Worm (Caenorhabditis elegans) whole organism, mixed stage, embryonic: ENCODE measurements around the gene frpr-3.

Experiments
- bed-3 ChIP-seq: fragments of 200-800 bp; sonication (Bioruptor generic); optimal IDR thresholded peaks from 3 replicates; lab custom pipeline; 2018; ENCODE audit warnings: mild to moderate bottlenecking, missing genetic modification characterization, moderate library complexity, missing compliant biosample characterization
- blmp-1 ChIP-seq: fragments of 150-350 bp; optimal IDR thresholded peaks from 2 replicates; lab custom pipeline; 2014; ENCODE audit warnings: missing biosample characterization, missing genetic modification characterization
- ceh-39 ChIP-seq: fragments of 150-350 bp; optimal IDR thresholded peaks from 2 replicates; lab custom pipeline; 2014; ENCODE audit warnings: missing biosample characterization, missing genetic modification characterization
- ceh-43 ChIP-seq: fragments of 200-800 bp; sonication (Bioruptor generic); optimal IDR thresholded peaks from 2 replicates; lab custom pipeline; 2018; ENCODE audit warnings: mild to moderate bottlenecking, missing genetic modification characterization, moderate library complexity, missing compliant biosample characterization
- ceh-83 ChIP-seq: fragments of 200-800 bp; sonication (Bioruptor generic); optimal IDR thresholded peaks from 2 replicates; lab custom pipeline; 2018; ENCODE audit warnings: mild to moderate bottlenecking, missing genetic modification characterization, missing compliant biosample characterization
- ces-1 ChIP-seq: fragments of 150-350 bp; optimal IDR thresholded peaks from 2 replicates; lab custom pipeline; 2014; ENCODE audit warnings: missing biosample characterization, missing genetic modification reagents, missing genetic modification characterization
- drap-1 ChIP-seq: fragments of 200-800 bp; sonication (Bioruptor generic); optimal IDR thresholded peaks from 3 replicates; lab custom pipeline; 2018; ENCODE audit warnings: mild to moderate bottlenecking, missing genetic modification characterization, missing compliant biosample characterization
- elt-1 ChIP-seq: sonication (generic microtip); optimal IDR thresholded peaks from 2 replicates; lab custom pipeline; 2017; ENCODE audit warnings: missing genetic modification characterization, mild to moderate bottlenecking, missing compliant biosample characterization, antibody characterized with exemption, moderate library complexity, borderline replicate concordance; ENCODE audit not compliant: insufficient read depth
- elt-3 ChIP-seq: fragments of 150-350 bp; optimal IDR thresholded peaks from 2 replicates; lab custom pipeline; 2014; ENCODE audit warnings: missing biosample characterization, missing genetic modification characterization
- flh-1 ChIP-seq: fragments of 200-800 bp; sonication (Bioruptor generic); optimal IDR thresholded peaks from 2 replicates; lab custom pipeline; 2018; ENCODE audit warnings: mild to moderate bottlenecking, missing genetic modification characterization, moderate library complexity, missing compliant biosample characterization
- ham-2 ChIP-seq: fragments of 200-800 bp; sonication (Bioruptor generic); optimal IDR thresholded peaks from 2 replicates; lab custom pipeline; 2018; ENCODE audit warnings: mild to moderate bottlenecking, missing genetic modification characterization, missing compliant biosample characterization
- hlh-1 ChIP-seq: fragments of 150-350 bp; optimal IDR thresholded peaks from 2 replicates; lab custom pipeline; 2014; ENCODE audit warnings: missing biosample characterization, missing genetic modification reagents, missing genetic modification characterization
- lin-13 ChIP-seq: fragments of 150-350 bp; optimal IDR thresholded peaks from 2 replicates; lab custom pipeline; 2014; ENCODE audit warnings: missing biosample characterization, missing genetic modification characterization
- lin-32 ChIP-seq: fragments of 200-800 bp; sonication (Bioruptor generic); optimal IDR thresholded peaks from 2 replicates; lab custom pipeline; 2018; ENCODE audit warnings: mild to moderate bottlenecking, missing genetic modification characterization, missing compliant biosample characterization
- lsy-2 ChIP-seq: fragments of 150-350 bp; optimal IDR thresholded peaks from 2 replicates; lab custom pipeline; 2014; ENCODE audit warnings: missing biosample characterization, missing genetic modification characterization
- mab-5 ChIP-seq: fragments of 150-350 bp; optimal IDR thresholded peaks from 2 replicates; lab custom pipeline; 2014; ENCODE audit warnings: missing biosample characterization, missing genetic modification characterization
- mep-1 ChIP-seq: fragments of 150-350 bp; optimal IDR thresholded peaks from 2 replicates; lab custom pipeline; 2017; ENCODE audit warnings: missing biosample characterization, missing genetic modification reagents, missing genetic modification characterization, inconsistent platforms
- mls-2 ChIP-seq: sonication (generic microtip); optimal IDR thresholded peaks from 2 replicates; lab custom pipeline; 2016; ENCODE audit warnings: mild to moderate bottlenecking, missing genetic modification characterization, moderate library complexity, missing compliant biosample characterization
- nhr-12 ChIP-seq: fragments of 150-350 bp; optimal IDR thresholded peaks from 2 replicates; lab custom pipeline; 2014; ENCODE audit warnings: missing biosample characterization, missing genetic modification characterization
- nhr-2 ChIP-seq: fragments of 150-350 bp; optimal IDR thresholded peaks from 2 replicates; lab custom pipeline; 2014; ENCODE audit warnings: missing biosample characterization, missing genetic modification characterization
- nhr-237 ChIP-seq: fragments of 150-350 bp; optimal IDR thresholded peaks from 2 replicates; lab custom pipeline; 2014; ENCODE audit warnings: missing biosample characterization, missing genetic modification characterization
- nhr-28 ChIP-seq: fragments of 150-350 bp; optimal IDR thresholded peaks from 2 replicates; lab custom pipeline; 2014; ENCODE audit warnings: missing biosample characterization, missing genetic modification characterization
- nhr-76 ChIP-seq: sonication (generic microtip); optimal IDR thresholded peaks from 2 replicates; lab custom pipeline; 2017; ENCODE audit warnings: missing biosample characterization, missing genetic modification characterization
- sem-2 ChIP-seq: fragments of 200-800 bp; sonication (Bioruptor generic); optimal IDR thresholded peaks from 2 replicates; lab custom pipeline; 2018; ENCODE audit warnings: mild to moderate bottlenecking, missing genetic modification characterization, missing compliant biosample characterization
- snpc-4 ChIP-seq: fragments of 150-350 bp; optimal IDR thresholded peaks from 2 replicates; lab custom pipeline; 2014; ENCODE audit warnings: missing biosample characterization, missing genetic modification characterization
- sptf-1 ChIP-seq: sonication (generic microtip); optimal IDR thresholded peaks from 2 replicates; lab custom pipeline; 2017; ENCODE audit warnings: mild to moderate bottlenecking, missing genetic modification characterization, moderate library complexity, missing compliant biosample characterization
- tbx-8 ChIP-seq: fragments of 200-800 bp; sonication (Bioruptor generic); optimal IDR thresholded peaks from 2 replicates; lab custom pipeline; 2018; ENCODE audit warnings: mild to moderate bottlenecking, missing genetic modification characterization, moderate library complexity, missing compliant biosample characterization
- unc-120 ChIP-seq: sonication (generic microtip); optimal IDR thresholded peaks from 2 replicates; lab custom pipeline; 2017; ENCODE audit warnings: missing genetic modification characterization, missing compliant biosample characterization; ENCODE audit not compliant: poor library complexity, severe bottlenecking
- unc-62 ChIP-seq: fragments of 150-350 bp; optimal IDR thresholded peaks from 2 replicates; lab custom pipeline; 2014; ENCODE audit warnings: missing biosample characterization, missing genetic modification reagents, missing genetic modification characterization
- zip-8 ChIP-seq: fragments of 150-350 bp; optimal IDR thresholded peaks from 2 replicates; lab custom pipeline; 2014; ENCODE audit warnings: missing biosample characterization, missing genetic modification characterization
- ztf-11 ChIP-seq: fragments of 150-350 bp; optimal IDR thresholded peaks from 2 replicates; lab custom pipeline; 2014; ENCODE audit warnings: missing biosample characterization, missing genetic modification characterization

The frpr-3 gene

DNA sequence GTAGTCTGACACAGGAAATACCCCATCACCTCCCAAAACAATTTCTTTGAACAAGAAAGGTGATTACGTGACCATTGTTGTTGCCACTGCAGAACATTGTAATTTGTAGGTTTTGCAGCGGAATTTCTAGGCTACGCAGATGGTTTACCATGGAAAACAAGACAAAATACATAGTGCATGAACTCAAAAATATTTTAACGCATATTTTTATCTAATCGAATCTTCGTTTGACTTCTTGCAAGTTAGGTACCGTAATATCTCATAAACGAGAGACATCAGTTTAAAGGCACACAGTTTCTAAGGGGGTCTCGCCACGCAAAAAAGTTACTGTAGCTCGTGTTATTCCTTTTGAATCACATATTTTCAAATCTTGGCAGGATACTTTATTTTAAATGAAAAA, 7.9 kb downstream of the frpr-3 start:
- no peak for TF ChIP-seq drap-1 (GFP tag; lab: Kevin White, UChicago)
- TF ChIP-seq lin-13 (tag; lab: Kevin White, UChicago), result no peak
- TF ChIP-seq elt-1 (tag; lab: Kevin White, UChicago), result no peak
- no peak for TF ChIP-seq tbx-8 (GFP tag; lab: Kevin White, UChicago)
- no peak for TF ChIP-seq bed-3 (GFP tag; lab: Kevin White, UChicago)
- no peak for TF ChIP-seq ceh-39 (tag; lab: Kevin White, UChicago)
- no peak for TF ChIP-seq lin-32 (GFP tag; lab: Kevin White, UChicago)
- no peak for TF ChIP-seq zip-8
- no peak for TF ChIP-seq nhr-2
- no peak for TF ChIP-seq ces-1 (GFP tag; lab: Kevin White, UChicago)
- TF ChIP-seq unc-62, result no peak
- no peak for TF ChIP-seq nhr-76 (tag; lab: Kevin White, UChicago)
- TF ChIP-seq lsy-2, result no peak
- no peak for TF ChIP-seq hlh-1
- TF ChIP-seq elt-3 (tag; lab: Kevin White, UChicago), result no peak
- no peak for TF ChIP-seq nhr-28 (tag; lab: Kevin White, UChicago)
- TF ChIP-seq ceh-43 (GFP tag; lab: Kevin White, UChicago), result no peak
- TF ChIP-seq nhr-237 (tag; lab: Kevin White, UChicago), result no peak
- TF ChIP-seq snpc-4 (tag; lab: Kevin White, UChicago), result no peak

DNA sequence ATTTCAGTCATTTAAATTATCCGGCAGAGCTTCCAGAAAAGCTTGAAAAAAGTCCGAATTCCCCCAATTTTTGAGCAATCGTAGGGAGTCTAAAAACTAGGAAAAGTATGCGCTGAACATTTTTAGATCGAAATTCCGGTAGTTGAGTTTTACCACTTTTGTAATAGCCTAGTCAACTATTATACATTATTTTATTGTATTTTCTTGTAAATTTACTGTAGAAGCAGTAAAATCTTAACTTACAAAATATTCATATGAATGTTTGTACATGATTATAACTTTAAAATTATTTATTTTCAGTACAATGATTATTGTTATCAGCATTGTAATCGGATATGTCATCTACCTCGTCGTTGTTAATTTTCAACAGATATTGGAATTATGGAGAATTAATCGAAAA, 10.4 kb downstream of the frpr-3 start, which contains the start of gene cyp-32A1:
Gene cyp-32A1 (plus strand): TSS at position 301 of the 400 bp plus-strand sequence.
- TF ChIP-seq hlh-1 (no peak), snpc-4 (tag; lab: Kevin White, UChicago) (no peak), elt-1 (tag; lab: Kevin White, UChicago) (no peak), blmp-1 (no peak), sptf-1 (tag; lab: Kevin White, UChicago) (no peak), nhr-12 (tag; lab: Kevin White, UChicago) (no peak), ham-2 (GFP tag; lab: Kevin White, UChicago) (no peak), zip-8 (no peak), nhr-237 (tag; lab: Kevin White, UChicago) (no peak), ztf-11 (no peak), unc-120 (tag; lab: Kevin White, UChicago) (no peak), mls-2 (tag; lab: Kevin White, UChicago) (no peak), drap-1 (GFP tag; lab: Kevin White, UChicago) (no peak)

DNA sequence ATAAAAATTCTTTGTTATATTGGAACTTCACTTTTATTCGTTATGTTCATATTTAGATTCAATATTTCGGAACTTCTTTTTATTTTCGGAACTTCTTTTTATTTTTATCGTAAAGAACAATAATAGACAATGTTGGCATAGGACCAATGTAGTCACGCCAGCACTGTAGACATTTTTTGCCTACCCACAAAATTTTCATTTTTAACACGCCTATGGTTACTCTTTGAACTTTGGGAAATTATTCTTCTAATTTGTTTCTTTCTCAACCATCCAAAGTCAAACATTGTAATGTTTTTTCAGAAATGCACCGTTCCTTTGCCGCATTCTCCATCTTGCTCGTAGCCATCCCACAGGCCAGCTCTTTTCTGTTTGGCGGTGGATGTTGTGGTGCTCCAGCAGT, 14.1 kb downstream of the frpr-3 start, which contains the start of gene C26F1.1:
Gene C26F1.1 (plus strand): TSS at position 301 of the 400 bp plus-strand sequence.
- TF ChIP-seq ztf-11, result no peak
- no peak for TF ChIP-seq mep-1 (tag; lab: Kevin White, UChicago)
- TF ChIP-seq mab-5 (tag; lab: Kevin White, UChicago), result no peak
- TF ChIP-seq snpc-4 (tag; lab: Kevin White, UChicago), result no peak
- no peak for TF ChIP-seq ceh-83 (GFP tag; lab: Kevin White, UChicago)
- TF ChIP-seq nhr-2, result no peak
- no peak for TF ChIP-seq lin-13 (tag; lab: Kevin White, UChicago)
- no peak for TF ChIP-seq nhr-12 (tag; lab: Kevin White, UChicago)
- TF ChIP-seq sptf-1 (tag; lab: Kevin White, UChicago), result no peak
- no peak for TF ChIP-seq unc-62
- no peak for TF ChIP-seq lin-32 (GFP tag; lab: Kevin White, UChicago)
- no peak for TF ChIP-seq zip-8
- TF ChIP-seq sem-2 (GFP tag; lab: Kevin White, UChicago), result no peak
- no peak for TF ChIP-seq ceh-39 (tag; lab: Kevin White, UChicago)
- no peak for TF ChIP-seq nhr-28 (tag; lab: Kevin White, UChicago)

DNA sequence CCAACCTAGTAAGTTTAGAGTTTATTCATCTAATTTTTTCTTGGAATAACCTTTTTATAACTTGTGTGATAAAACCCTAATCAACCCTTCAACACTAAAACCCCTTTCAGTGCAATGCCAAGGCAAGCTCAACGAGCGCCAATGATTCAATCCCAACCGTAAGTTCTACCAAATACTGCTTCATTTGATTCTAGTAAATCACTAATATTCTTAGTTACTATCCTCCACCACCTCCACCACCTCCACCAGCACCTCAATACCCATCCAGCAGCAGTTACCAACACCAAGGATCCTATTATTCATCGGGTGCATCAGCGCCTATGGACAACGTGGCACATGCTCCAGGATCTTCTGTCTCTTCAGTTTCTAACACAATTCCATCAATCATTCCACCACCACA, 14.8 kb downstream of the frpr-3 start:
- TF ChIP-seq ceh-43 (GFP tag; lab: Kevin White, UChicago), result no peak
- no peak for TF ChIP-seq mab-5 (tag; lab: Kevin White, UChicago)
- no peak for TF ChIP-seq zip-8
- TF ChIP-seq lsy-2, result no peak
- TF ChIP-seq unc-120 (tag; lab: Kevin White, UChicago), result no peak
- TF ChIP-seq nhr-12 (tag; lab: Kevin White, UChicago), result no peak
- TF ChIP-seq ceh-39 (tag; lab: Kevin White, UChicago), result no peak
- TF ChIP-seq nhr-2, result no peak
- TF ChIP-seq elt-1 (tag; lab: Kevin White, UChicago), result no peak
- no peak for TF ChIP-seq ztf-11
- TF ChIP-seq bed-3 (GFP tag; lab: Kevin White, UChicago), result no peak
- no peak for TF ChIP-seq tbx-8 (GFP tag; lab: Kevin White, UChicago)
- no peak for TF ChIP-seq nhr-76 (tag; lab: Kevin White, UChicago)
- no peak for TF ChIP-seq flh-1 (GFP tag; lab: Kevin White, UChicago)
- TF ChIP-seq lin-32 (GFP tag; lab: Kevin White, UChicago), result no peak
- TF ChIP-seq, all 35 proteins: peak for 0
